Fruit fly (Drosophila melanogaster) whole organism, embryonic: ENCODE results near the gene CG15865.
A peak's percentile ranks its signal among the peaks of the same experiment; 100 is the strongest.

ENCODE experiments used
- CG10565 ChIP-seq: fragments of 200-800 bp; sonication (Bioruptor generic); optimal IDR thresholded peaks from 3 replicates; lab custom pipeline; 2016; ENCODE audit warnings: missing biosample characterization, mild to moderate bottlenecking, missing genetic modification characterization
- CG11696 ChIP-seq: fragments of 200-800 bp; sonication (Bioruptor generic); IDR thresholded peaks from 2 replicates; pipeline ENCODE4 v1.3.6; 2022; ENCODE audit warnings: missing biosample characterization, missing genetic modification characterization
- CG12744 ChIP-seq: fragments of 200-800 bp; sonication (Bioruptor generic); optimal IDR thresholded peaks from 2 replicates; lab custom pipeline; 2016; ENCODE audit warnings: missing biosample characterization, missing genetic modification characterization
- CG13123 ChIP-seq: fragments of 200-800 bp; sonication (Bioruptor generic); optimal IDR thresholded peaks from 2 replicates; lab custom pipeline; 2016; ENCODE audit warnings: missing biosample characterization, missing genetic modification characterization
- CG15073 ChIP-seq: fragments of 200-800 bp; sonication (Bioruptor generic); optimal IDR thresholded peaks from 2 replicates; lab custom pipeline; 2016; ENCODE audit warnings: missing biosample characterization, missing genetic modification characterization
- CG15696 ChIP-seq: fragments of 200-800 bp; sonication (Bioruptor generic); optimal IDR thresholded peaks from 2 replicates; lab custom pipeline; 2019; ENCODE audit warnings: missing biosample characterization, mild to moderate bottlenecking, missing genetic modification characterization, moderate library complexity
- CG1602 ChIP-seq: fragments of 200-800 bp; sonication (Bioruptor generic); optimal IDR thresholded peaks from 3 replicates; lab custom pipeline; 2016; ENCODE audit warnings: missing biosample characterization, missing genetic modification characterization
- CG16813 ChIP-seq: fragments of 200-800 bp; sonication (Bioruptor generic); IDR thresholded peaks from 3 replicates; pipeline ENCODE4 v1.3.6; 2022; ENCODE audit warnings: missing biosample characterization, missing genetic modification characterization; ENCODE audit not compliant: partially characterized antibody
- CG17385 ChIP-seq: fragments of 200-800 bp; sonication (Bioruptor generic); optimal IDR thresholded peaks from 3 replicates; lab custom pipeline; 2018; ENCODE audit warnings: missing biosample characterization, mild to moderate bottlenecking, missing genetic modification characterization
- CG17568 ChIP-seq: fragments of 200-800 bp; sonication (Bioruptor generic); optimal IDR thresholded peaks from 2 replicates; lab custom pipeline; 2018; ENCODE audit warnings: missing biosample characterization, mild to moderate bottlenecking, missing genetic modification characterization, moderate library complexity
- CG18011 ChIP-seq: fragments of 200-800 bp; sonication (Bioruptor generic); optimal IDR thresholded peaks from 2 replicates; lab custom pipeline; 2017; ENCODE audit warnings: missing biosample characterization, missing genetic modification characterization, mild to moderate bottlenecking, moderate library complexity, missing genotype
- CG32532 ChIP-seq: fragments of 200-800 bp; sonication (Bioruptor generic); IDR thresholded peaks from 2 replicates; pipeline ENCODE4 v1.3.6; 2022; ENCODE audit warnings: missing biosample characterization, missing genetic modification characterization
- CG3407 ChIP-seq: fragments of 200-800 bp; sonication (Bioruptor generic); optimal IDR thresholded peaks from 2 replicates; lab custom pipeline; 2018; ENCODE audit warnings: missing biosample characterization, mild to moderate bottlenecking, missing genetic modification characterization
- CG34224 ChIP-seq: fragments of 200-800 bp; sonication (Bioruptor generic); IDR thresholded peaks from 3 replicates; pipeline ENCODE4 v1.3.6; 2022; ENCODE audit warnings: missing biosample characterization, missing genetic modification characterization; ENCODE audit not compliant: partially characterized antibody
- CG3847 ChIP-seq: fragments of 200-800 bp; sonication (Bioruptor generic); IDR thresholded peaks from 2 replicates; pipeline ENCODE4 v1.3.6; 2022; ENCODE audit warnings: missing biosample characterization, missing genetic modification characterization
- CG4617 ChIP-seq: fragments of 200-800 bp; sonication (Bioruptor generic); optimal IDR thresholded peaks from 3 replicates; lab custom pipeline; 2016; ENCODE audit warnings: missing biosample characterization, missing genetic modification characterization, borderline replicate concordance
- CG4730 ChIP-seq: fragments of 200-800 bp; sonication (Bioruptor generic); IDR thresholded peaks from 2 replicates; pipeline ENCODE4 v1.3.6; 2022; ENCODE audit warnings: missing biosample characterization, missing genetic modification characterization
- CG6689 ChIP-seq: fragments of 200-800 bp; sonication (Bioruptor generic); IDR thresholded peaks from 2 replicates; pipeline ENCODE4 v1.3.6; 2022; ENCODE audit warnings: missing biosample characterization, missing genetic modification characterization
- CG9215 ChIP-seq: fragments of 200-800 bp; sonication (Bioruptor generic); IDR thresholded peaks from 2 replicates; pipeline ENCODE4 v1.3.6; 2022; ENCODE audit warnings: missing biosample characterization, missing genetic modification characterization
- CG9609 ChIP-seq: fragments of 200-800 bp; sonication (Bioruptor generic); optimal IDR thresholded peaks from 3 replicates; lab custom pipeline; 2016; ENCODE audit warnings: missing biosample characterization, missing genetic modification characterization
- CTCF ChIP-seq: fragments of 200-800 bp; sonication (Bioruptor generic); optimal IDR thresholded peaks from 2 replicates; lab custom pipeline; 2017; ENCODE audit warnings: missing biosample characterization, mild to moderate bottlenecking, missing genetic modification characterization, moderate library complexity
- Drgx ChIP-seq: fragments of 200-800 bp; sonication (Bioruptor generic); IDR thresholded peaks from 2 replicates; pipeline ENCODE4 v1.3.6; 2022; ENCODE audit warnings: missing biosample characterization, missing genetic modification characterization
- Fer3 ChIP-seq: fragments of 200-800 bp; sonication (Bioruptor generic); optimal IDR thresholded peaks from 2 replicates; lab custom pipeline; 2018; ENCODE audit warnings: missing biosample characterization, mild to moderate bottlenecking, missing genetic modification characterization, moderate library complexity
- HHEX ChIP-seq: fragments of 200-800 bp; sonication (Bioruptor generic); optimal IDR thresholded peaks from 3 replicates; lab custom pipeline; 2017; ENCODE audit warnings: missing biosample characterization, mild to moderate bottlenecking, missing genetic modification characterization, missing genetic modification reagents
- HLH4C ChIP-seq: fragments of 200-800 bp; sonication (Bioruptor generic); IDR thresholded peaks from 3 replicates; pipeline ENCODE4 v1.3.6; 2022; ENCODE audit warnings: missing biosample characterization, missing genetic modification characterization; ENCODE audit not compliant: partially characterized antibody
- Hr39 ChIP-seq: fragments of >200 bp; optimal IDR thresholded peaks from 2 replicates; lab custom pipeline; 2017
- Lpt ChIP-seq: fragments of >200 bp; optimal IDR thresholded peaks from 2 replicates; lab custom pipeline; 2018; ENCODE audit warnings: missing biosample characterization, missing genetic modification characterization
- Mes4 ChIP-seq: fragments of 200-800 bp; sonication (Bioruptor generic); optimal IDR thresholded peaks from 2 replicates; lab custom pipeline; 2016; ENCODE audit warnings: missing biosample characterization, missing genetic modification characterization
- NC2α ChIP-seq: fragments of 200-800 bp; sonication (Bioruptor generic); optimal IDR thresholded peaks from 2 replicates; lab custom pipeline; 2016; ENCODE audit warnings: missing biosample characterization, missing genetic modification characterization
- NFAT ChIP-seq: fragments of 200-800 bp; sonication (Bioruptor generic); IDR thresholded peaks from 2 replicates; pipeline ENCODE4 v1.3.6; 2022; ENCODE audit warnings: missing biosample characterization, missing genetic modification characterization
- NfI ChIP-seq: fragments of 200-800 bp; sonication (Bioruptor generic); optimal IDR thresholded peaks from 3 replicates; lab custom pipeline; 2018; ENCODE audit warnings: missing biosample characterization, mild to moderate bottlenecking, missing genetic modification characterization, moderate library complexity
- Stat92E ChIP-seq, 3 experiments: fragments of >200 bp in 2 of 3; fragments of 200-800 bp in 1 of 3; sonication (Bioruptor generic) in 1 of 3; optimal IDR thresholded peaks; 2 replicates each; lab custom pipeline; 2017 to 2019; ENCODE audit warnings: missing biosample characterization in 3 of 3, missing genetic modification characterization in 3 of 3, mild to moderate bottlenecking in 1 of 3, moderate library complexity in 1 of 3
- Vsx1 ChIP-seq: fragments of 200-800 bp; sonication (Bioruptor generic); optimal IDR thresholded peaks from 2 replicates; lab custom pipeline; 2017; ENCODE audit warnings: missing biosample characterization, mild to moderate bottlenecking, missing genetic modification characterization, missing genetic modification reagents
- ab ChIP-seq: fragments of 200-800 bp; sonication (Bioruptor generic); optimal IDR thresholded peaks from 2 replicates; lab custom pipeline; 2016; ENCODE audit warnings: missing biosample characterization, missing genetic modification characterization
- al ChIP-seq: fragments of 200-800 bp; sonication (Bioruptor generic); IDR thresholded peaks from 2 replicates; pipeline ENCODE4 v1.3.6; 2022; ENCODE audit warnings: missing biosample characterization, missing genetic modification characterization
- bab2 ChIP-seq: fragments of 200-800 bp; sonication (Bioruptor generic); optimal IDR thresholded peaks from 2 replicates; lab custom pipeline; 2016; ENCODE audit warnings: missing biosample characterization, missing genetic modification characterization
- crp ChIP-seq, 2 experiments: fragments of 200-800 bp; sonication (Bioruptor generic); optimal IDR thresholded peaks; 2 replicates in 1 of 2; 3 replicates in 1 of 2; lab custom pipeline; 2017; ENCODE audit warnings: missing biosample characterization in 2 of 2, missing genetic modification characterization in 2 of 2, mild to moderate bottlenecking in 1 of 2, moderate library complexity in 1 of 2
- dpn ChIP-seq, 2 experiments: fragments of 200-800 bp; sonication (Bioruptor generic); optimal IDR thresholded peaks; 3 replicates each; lab custom pipeline; 2016; ENCODE audit warnings: missing biosample characterization in 2 of 2, missing genetic modification characterization in 2 of 2
- dysf ChIP-seq: fragments of 200-800 bp; sonication (Bioruptor generic); IDR thresholded peaks from 3 replicates; pipeline ENCODE4 v1.3.6; 2022; ENCODE audit warnings: missing biosample characterization, missing genetic modification characterization
- ham ChIP-seq: fragments of 200-800 bp; sonication (Bioruptor generic); IDR thresholded peaks from 2 replicates; pipeline ENCODE4 v1.3.6; 2022; ENCODE audit warnings: missing biosample characterization, missing genetic modification characterization
- hb ChIP-seq: fragments of 200-800 bp; sonication (Bioruptor generic); IDR thresholded peaks from 3 replicates; pipeline ENCODE4 v1.3.6; 2022; ENCODE audit warnings: missing biosample characterization, missing genetic modification characterization; ENCODE audit not compliant: partially characterized antibody
- hkb ChIP-seq, 2 experiments: fragments of 200-800 bp in 1 of 2; fragments of >200 bp in 1 of 2; sonication (Bioruptor generic) in 1 of 2; IDR thresholded peaks in 1 of 2; optimal IDR thresholded peaks in 1 of 2; 2 replicates each; pipeline versions ENCODE4 v1.3.6 to Lab custom; 2017 to 2022; ENCODE audit warnings: missing biosample characterization in 1 of 2, missing genetic modification characterization in 1 of 2
- hth ChIP-seq: fragments of >200 bp; optimal IDR thresholded peaks from 2 replicates; lab custom pipeline; 2017; ENCODE audit warnings: inconsistent platforms
- jumu ChIP-seq: fragments of 200-800 bp; sonication (Bioruptor generic); optimal IDR thresholded peaks from 3 replicates; lab custom pipeline; 2016; ENCODE audit warnings: missing biosample characterization, missing genetic modification characterization
- lilli ChIP-seq: fragments of 200-800 bp; sonication (Bioruptor generic); optimal IDR thresholded peaks from 3 replicates; lab custom pipeline; 2016; ENCODE audit warnings: missing biosample characterization, missing genetic modification characterization
- ro ChIP-seq: fragments of 200-800 bp; sonication (Bioruptor generic); IDR thresholded peaks from 2 replicates; pipeline ENCODE4 v1.3.6; 2022; ENCODE audit warnings: missing biosample characterization, missing genetic modification characterization
- sr ChIP-seq: fragments of 200-800 bp; sonication (Bioruptor generic); IDR thresholded peaks from 3 replicates; pipeline ENCODE4 v1.3.6; 2022; ENCODE audit warnings: missing biosample characterization, missing genetic modification characterization
- toy ChIP-seq: fragments of 200-800 bp; sonication (Bioruptor generic); IDR thresholded peaks from 2 replicates; pipeline ENCODE4 v1.3.6; 2022; ENCODE audit warnings: missing biosample characterization, missing genetic modification characterization
- wor ChIP-seq: fragments of 200-800 bp; sonication (Bioruptor generic); IDR thresholded peaks from 2 replicates; pipeline ENCODE4 v1.3.6; 2022; ENCODE audit warnings: missing biosample characterization, missing genetic modification characterization

The CG15865 gene

dm6 chrX:16637594-16638485, 26.4 kb downstream of the CG15865 start, which contains the start of gene RpS19a (continued):
- TF ChIP-seq CG12744 (GFP tag; lab: Kevin White, UChicago), result no peak
- no peak for TF ChIP-seq hb (GFP tag; lab: Robert Waterston, UW)
- TF ChIP-seq CG11696 (GFP tag; lab: Robert Waterston, UW), result peak; percentile 39; the same call in 1 of the 2 replicates
- TF ChIP-seq toy (GFP tag; lab: Robert Waterston, UW), result peak; percentile 26; the same call in 1 of the 2 replicates
- TF ChIP-seq CG9609 (GFP tag; lab: Kevin White, UChicago), result peak; percentile 19
- TF ChIP-seq CG3407, result peak; percentile 67
- no peak for TF ChIP-seq CG16813
- peak; percentile 85 for TF ChIP-seq CG17385 (GFP tag; lab: Kevin White, UChicago)
- peak; percentile 92 for TF ChIP-seq CG17568 (GFP tag; lab: Kevin White, UChicago)
- TF ChIP-seq CG10565, result no peak
- no peak for TF ChIP-seq Lpt
- TF ChIP-seq NfI (GFP tag; lab: Kevin White, UChicago), result peak; percentile 92
- no peak for TF ChIP-seq CG9215 (GFP tag; lab: Robert Waterston, UW)
- no peak for TF ChIP-seq CG34224 (GFP tag; lab: Robert Waterston, UW)
- TF ChIP-seq Hr39, result no peak
- peak in 1 of 2 experiments; percentile 22 for TF ChIP-seq crp (GFP tag; optimal IDR thresholded peaks at IDR 0.05; lab: Kevin White, UChicago)
- peak in 1 of 3 experiments; percentile 35 for TF ChIP-seq Stat92E (GFP tag; optimal IDR thresholded peaks at IDR 0.05; lab: Kevin White, UChicago)
- peak; percentile 59 for TF ChIP-seq CG6689 (GFP tag; lab: Robert Waterston, UW)
- TF ChIP-seq CG13123 (GFP tag; lab: Kevin White, UChicago), result peak; percentile 91
- TF ChIP-seq jumu (GFP tag; lab: Kevin White, UChicago), result no peak
- TF ChIP-seq CG15073 (GFP tag; lab: Kevin White, UChicago), result no peak
- peak; percentile 37 for TF ChIP-seq bab2 (GFP tag; lab: Kevin White, UChicago)
- peak; percentile 84 for TF ChIP-seq CG32532 (GFP tag; lab: Robert Waterston, UW)
- TF ChIP-seq dysf (GFP tag; lab: Robert Waterston, UW), result peak; percentile 67
- no peak for TF ChIP-seq CG1602 (GFP tag; lab: Kevin White, UChicago)
- TF ChIP-seq Drgx, result no peak; the same call in none of the 2 replicates
- TF ChIP-seq CG4617 (GFP tag; lab: Kevin White, UChicago), result peak; percentile 32
- peak; percentile 91 for TF ChIP-seq HHEX
- TF ChIP-seq Vsx1, result peak; percentile 83
- no peak for TF ChIP-seq ab (GFP tag; lab: Kevin White, UChicago)
- peak; percentile 71; the same call in 2 of the 3 replicates for TF ChIP-seq sr (GFP tag; lab: Robert Waterston, UW)
- peak; percentile 9 for TF ChIP-seq NC2α
- peak; percentile 60 for TF ChIP-seq CG4730
- peak; percentile 48 for TF ChIP-seq lilli (GFP tag; lab: Kevin White, UChicago)
- no peak; the same call in 1 of the 2 replicates for TF ChIP-seq ro (GFP tag; lab: Robert Waterston, UW)
- peak; percentile 19 to 52 for TF ChIP-seq dpn (GFP tag; optimal IDR thresholded peaks at IDR 0.05; lab: Kevin White, UChicago)
- peak; percentile 88 for TF ChIP-seq NFAT (GFP tag; lab: Robert Waterston, UW)
- TF ChIP-seq CG15696, result no peak
- no peak for TF ChIP-seq al (GFP tag; lab: Robert Waterston, UW)
- TF ChIP-seq wor (GFP tag; lab: Robert Waterston, UW), result no peak
- peak; percentile 59 for TF ChIP-seq CG3847
- peak; percentile 77 for TF ChIP-seq CTCF (GFP tag; lab: Kevin White, UChicago)
- peak; percentile 83 for TF ChIP-seq Fer3
- no peak for TF ChIP-seq hth (lab: Kevin White, UChicago)
- TF ChIP-seq HLH4C (GFP tag; lab: Robert Waterston, UW), result 0 out of 3 replicates have a peak, but pooled peaks have one; percentile 58
- TF ChIP-seq CG18011 (GFP tag; lab: Kevin White, UChicago), result peak; percentile 63
- TF ChIP-seq Mes4 (GFP tag; lab: Kevin White, UChicago), result peak; percentile 66
- peak; percentile 57; the same call in 1 of the 2 replicates for TF ChIP-seq ham (GFP tag; lab: Robert Waterston, UW)
- no peak for TF ChIP-seq hkb (optimal IDR thresholded peaks at IDR 0.05; lab: Kevin White, UChicago)
- TF ChIP-seq hkb (GFP tag; IDR thresholded peaks at IDR 0.05; lab: Robert Waterston, UW), result peak; percentile 70
